Worm (Caenorhabditis elegans) whole organism, L2 larva: ENCODE measurements around the gene F18E9.8.

Experiments
- aly-2 ChIP-seq: fragments of 150-350 bp; optimal IDR thresholded peaks from 2 replicates; lab custom pipeline; 2014; ENCODE audit warnings: missing biosample characterization, missing genetic modification characterization
- ama-1 ChIP-seq: fragments of 150-350 bp; optimal IDR thresholded peaks from 2 replicates; lab custom pipeline; 2018; ENCODE audit warnings: inconsistent platforms
- ceh-16 ChIP-seq: fragments of 150-350 bp; optimal IDR thresholded peaks from 2 replicates; lab custom pipeline; 2014; ENCODE audit warnings: missing biosample characterization, missing genetic modification characterization
- lin-39 ChIP-seq: fragments of 150-350 bp; optimal IDR thresholded peaks from 2 replicates; lab custom pipeline; 2014; ENCODE audit warnings: missing biosample characterization, missing genetic modification reagents, missing genetic modification characterization
- mdl-1 ChIP-seq, 2 experiments: fragments of 150-350 bp in 1 of 2; sonication (generic microtip) in 1 of 2; optimal IDR thresholded peaks; 2 replicates each; lab custom pipeline; 2017; ENCODE audit warnings: missing biosample characterization in 2 of 2, missing genetic modification characterization in 2 of 2
- nhr-12 ChIP-seq: fragments of 150-350 bp; optimal IDR thresholded peaks from 2 replicates; lab custom pipeline; 2014; ENCODE audit warnings: missing biosample characterization, missing genetic modification characterization
- nhr-237 ChIP-seq: fragments of 150-350 bp; optimal IDR thresholded peaks from 2 replicates; lab custom pipeline; 2014; ENCODE audit warnings: missing biosample characterization, missing genetic modification characterization
- nhr-77 ChIP-seq: fragments of 150-350 bp; optimal IDR thresholded peaks from 2 replicates; lab custom pipeline; 2014; ENCODE audit warnings: missing biosample characterization, missing genetic modification characterization
- sem-4 ChIP-seq: fragments of 150-350 bp; optimal IDR thresholded peaks from 2 replicates; lab custom pipeline; 2014; ENCODE audit warnings: missing biosample characterization, missing genetic modification reagents, missing genetic modification characterization
- unc-62 ChIP-seq: fragments of 150-350 bp; optimal IDR thresholded peaks from 2 replicates; lab custom pipeline; 2014; ENCODE audit warnings: missing biosample characterization, missing genetic modification reagents, missing genetic modification characterization
- zag-1 ChIP-seq: fragments of 150-350 bp; optimal IDR thresholded peaks from 2 replicates; lab custom pipeline; 2014; ENCODE audit warnings: missing biosample characterization, missing genetic modification characterization
- ztf-11 ChIP-seq: sonication (generic microtip); optimal IDR thresholded peaks from 2 replicates; lab custom pipeline; 2017; ENCODE audit warnings: missing biosample characterization, missing genetic modification characterization

DNA sequence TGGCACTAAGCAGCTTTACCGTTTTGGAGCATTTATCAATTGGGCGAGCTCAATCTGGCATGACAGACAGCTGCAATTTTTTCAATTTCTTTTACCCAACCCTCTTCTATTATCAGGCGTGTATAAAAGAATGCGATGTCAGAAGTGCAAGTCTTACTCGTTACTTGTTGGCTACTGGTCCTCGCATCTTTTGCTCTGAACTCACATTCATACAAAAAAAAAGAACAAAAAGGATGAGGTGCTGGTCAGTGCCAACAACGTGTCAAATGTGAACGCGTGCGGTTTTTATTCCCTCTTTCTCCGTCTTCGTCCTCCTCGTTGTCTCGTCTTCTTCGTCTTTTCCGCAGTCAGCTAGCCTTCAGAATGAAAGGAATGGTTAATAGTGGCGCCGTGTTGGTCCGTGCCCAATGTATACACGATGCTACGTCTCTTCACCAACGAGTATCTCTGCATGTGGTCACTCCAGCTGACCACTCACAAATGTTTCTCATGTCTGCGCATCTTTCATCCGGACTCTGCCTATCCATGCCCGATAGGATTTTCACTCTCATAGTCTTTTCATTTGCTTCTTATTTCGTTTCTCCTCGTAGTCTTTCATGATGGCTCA, 15.4 kb downstream of the F18E9.8 start:
- TF ChIP-seq nhr-12 (tag; lab: Kevin White, UChicago): no peak
- peak; percentile 32 to 60 for TF ChIP-seq mdl-1 (tag; optimal IDR thresholded peaks at IDR 0.05; lab: Kevin White, UChicago)
- TF ChIP-seq aly-2: no peak
- TF ChIP-seq zag-1: peak; percentile 6
- no peak for TF ChIP-seq ceh-16 (tag; lab: Kevin White, UChicago)
- TF ChIP-seq ama-1 (lab: Kevin White, UChicago): no peak
- no peak for TF ChIP-seq lin-39 (tag; lab: Kevin White, UChicago)
- TF ChIP-seq unc-62 (GFP tag; lab: Kevin White, UChicago): no peak
- no peak for TF ChIP-seq nhr-77 (tag; lab: Kevin White, UChicago)
- no peak for TF ChIP-seq nhr-237 (tag; lab: Kevin White, UChicago)
- TF ChIP-seq sem-4: peak; percentile 3
- TF ChIP-seq ztf-11: no peak
